Worm (Caenorhabditis elegans) whole organism, L1 larva: ENCODE results near the gene Y49E10.30.

Experiments used
- ama-1 ChIP-seq: fragments of 150-350 bp; optimal IDR thresholded peaks from 2 replicates; lab custom pipeline; 2014
- fkh-10 ChIP-seq: sonication (generic microtip); optimal IDR thresholded peaks from 2 replicates; lab custom pipeline; 2017; ENCODE audit warnings: missing biosample characterization, missing genetic modification reagents, missing genetic modification characterization
- grh-1 ChIP-seq: fragments of 200-800 bp; sonication (Bioruptor generic); IDR thresholded peaks from 2 replicates; pipeline ENCODE4 v1.3.6; 2022; ENCODE audit warnings: missing genetic modification reagents, missing genetic modification characterization, missing compliant biosample characterization
- hlh-17 ChIP-seq: fragments of 200-800 bp; sonication (Bioruptor generic); optimal IDR thresholded peaks from 2 replicates; lab custom pipeline; 2018; ENCODE audit warnings: missing genetic modification characterization, mild to moderate bottlenecking, missing compliant biosample characterization, moderate library complexity, borderline replicate concordance
- jun-1 ChIP-seq: fragments of 150-350 bp; optimal IDR thresholded peaks from 2 replicates; lab custom pipeline; 2014; ENCODE audit warnings: missing biosample characterization, missing genetic modification reagents, missing genetic modification characterization
- ztf-11 ChIP-seq, 2 experiments: sonication (generic microtip); optimal IDR thresholded peaks; 2 replicates each; lab custom pipeline; 2016 to 2017; ENCODE audit warnings: missing genetic modification characterization in 2 of 2, missing biosample characterization in 1 of 2, missing compliant biosample characterization in 1 of 2

- TF ChIP-seq jun-1 (tag; lab: Kevin White, UChicago), result no peak
- no peak for TF ChIP-seq fkh-10 (GFP tag; lab: Kevin White, UChicago)
- no peak for TF ChIP-seq grh-1 (GFP tag; lab: Robert Waterston, UW)
- TF ChIP-seq ama-1 (lab: Kevin White, UChicago), result no peak
- TF ChIP-seq hlh-17 (GFP tag; lab: Kevin White, UChicago), result no peak
- TF ChIP-seq ztf-11 (tag; optimal IDR thresholded peaks at IDR 0.05; lab: Kevin White, UChicago), result no peak
Observed at ce11 chrIII:12421708-12422107, 35.0 kb downstream of the Y49E10.30 start, which contains the start of gene tat-1.
